Worm (Caenorhabditis elegans): ENCODE data around the gene ZK1248.5.

ce11 chrII:5804288-5804687 is 6.0 kb upstream of the ZK1248.5 start:
- TF ChIP-seq unc-30 (tag; optimal IDR thresholded peaks at IDR 0.05) (no peak), skn-1 (tag; optimal IDR thresholded peaks at IDR 0.05) (no peak), nhr-77 (tag; optimal IDR thresholded peaks at IDR 0.05) (no peak), nhr-11 (tag; optimal IDR thresholded peaks at IDR 0.05) (no peak), jun-1 (tag; optimal IDR thresholded peaks at IDR 0.05) (no peak), dpl-1 (GFP tag; optimal IDR thresholded peaks at IDR 0.05) (no peak), snpc-4 (tag; optimal IDR thresholded peaks at IDR 0.05) (no peak), ceh-82 (tag; optimal IDR thresholded peaks at IDR 0.05) (no peak), elt-3 (tag; optimal IDR thresholded peaks at IDR 0.05) (no peak), ama-1 (optimal IDR thresholded peaks at IDR 0.05) (no peak), tlp-1 (tag; optimal IDR thresholded peaks at IDR 0.05) (no peak), unc-62 (GFP tag; optimal IDR thresholded peaks at IDR 0.05) (no peak), pax-3 (tag; optimal IDR thresholded peaks at IDR 0.05) (no peak), fkh-10 (GFP tag; optimal IDR thresholded peaks at IDR 0.05) (no peak)
